Fruit fly (Drosophila melanogaster) whole organism, larva: Measurements from ENCODE around the gene CG12522.
A peak's percentile ranks its signal among the peaks of the same experiment; 100 is the strongest.

Experiments used
- noc ChIP-seq: fragments of 200-800 bp; sonication (Bioruptor generic); optimal IDR thresholded peaks from 3 replicates; lab custom pipeline; 2019; ENCODE audit warnings: missing biosample characterization, mild to moderate bottlenecking, missing genetic modification characterization, moderate library complexity

CG12522 gene

dm6 chr3L:11107935-11108334 lies at the start of gene CG12522:
TSS of gene CG12522 (plus strand) at chr3L:11108235.
- no peak for TF ChIP-seq noc (tag; lab: Kevin White, UChicago)

- peak; percentile 83 for TF ChIP-seq noc (tag; lab: Kevin White, UChicago)
Observed at dm6 chr3L:11061200-11061599, 46.8 kb upstream of the CG12522 start, which contains the start of the genes CG6321 and Blos2. TSS of gene CG6321 (minus strand) at chr3L:11061224. TSS of gene Blos2 (plus strand) at chr3L:11061571.

dm6 chr3L:11062441-11062840 lies 45.6 kb upstream of the CG12522 start, which contains the start of gene CG32069:
TSS of gene CG32069 (minus strand) at chr3L:11062614.
- TF ChIP-seq noc (tag; lab: Kevin White, UChicago) = no peak

- TF ChIP-seq noc (tag; lab: Kevin White, UChicago) = peak; percentile 79
Observed at dm6 chr3L:11064689-11065088, 43.3 kb upstream of the CG12522 start, which contains the start of the genes CG32075, CG45101 and SuUR. TSS of gene CG32075 (minus strand) at chr3L:11064941. TSS of gene CG45101 (plus strand) at chr3L:11064991. TSS of gene SuUR (plus strand) at chr3L:11064991.

- TF ChIP-seq noc (tag; lab: Kevin White, UChicago) = no peak
Observed at dm6 chr3L:11065850-11066249, 42.2 kb upstream of the CG12522 start.

- TF ChIP-seq noc (tag; lab: Kevin White, UChicago) = no peak
Observed at dm6 chr3L:11069764-11070163, 38.3 kb upstream of the CG12522 start, which contains the start of gene CG6310. TSS of gene CG6310 (minus strand) at chr3L:11069864.

- TF ChIP-seq noc (tag; lab: Kevin White, UChicago) = peak; percentile 67
Observed at dm6 chr3L:11070372-11070854, 37.6 kb upstream of the CG12522 start, which contains the start of gene Mocs1. TSS of gene Mocs1 (plus strand) at chr3L:11070526.

dm6 chr3L:11071057-11071456 lies 37.0 kb upstream of the CG12522 start:
- TF ChIP-seq noc (tag; lab: Kevin White, UChicago) = no peak

- TF ChIP-seq noc (tag; lab: Kevin White, UChicago) = no peak
Observed at dm6 chr3L:11074043-11074853, 33.8 kb upstream of the CG12522 start, which contains the start of the genes Pfdn2 and Noc1. TSS of gene Pfdn2 (minus strand) at chr3L:11074388. TSS of gene Noc1 (plus strand) at chr3L:11074769.

dm6 chr3L:11083605-11084004 lies 24.4 kb upstream of the CG12522 start:
- TF ChIP-seq noc (tag; lab: Kevin White, UChicago) = no peak

- TF ChIP-seq noc (tag; lab: Kevin White, UChicago) = peak; percentile 93
Observed at dm6 chr3L:11084557-11085231, 23.3 kb upstream of the CG12522 start.

dm6 chr3L:11085810-11086209 lies 22.2 kb upstream of the CG12522 start:
- no peak for TF ChIP-seq noc (tag; lab: Kevin White, UChicago)

- peak; percentile 81 for TF ChIP-seq noc (tag; lab: Kevin White, UChicago)
Observed at dm6 chr3L:11089805-11090440, 18.1 kb upstream of the CG12522 start.

- peak; percentile 1 for TF ChIP-seq noc (tag; lab: Kevin White, UChicago)
Observed at dm6 chr3L:11091943-11092609, 16.0 kb upstream of the CG12522 start.

dm6 chr3L:11092610-11092961 lies 15.4 kb upstream of the CG12522 start:
- no peak for TF ChIP-seq noc (tag; lab: Kevin White, UChicago)
